Fruit fly (Drosophila melanogaster) whole organism, embryonic: ENCODE results near the gene CG4452.
A peak's percentile ranks its signal among the peaks of the same experiment; 100 is the strongest.

Experiments used
- CG10543 ChIP-seq: fragments of 200-800 bp; sonication (Bioruptor generic); optimal IDR thresholded peaks from 3 replicates; lab custom pipeline; 2017; ENCODE audit warnings: missing biosample characterization, mild to moderate bottlenecking, missing genetic modification characterization, moderate library complexity
- CG12219 ChIP-seq: fragments of 200-800 bp; sonication (Bioruptor generic); optimal IDR thresholded peaks from 3 replicates; lab custom pipeline; 2018; ENCODE audit warnings: missing biosample characterization, mild to moderate bottlenecking, missing genetic modification characterization
- CG12769 ChIP-seq: fragments of 200-800 bp; sonication (Bioruptor generic); optimal IDR thresholded peaks from 2 replicates; lab custom pipeline; 2019; ENCODE audit warnings: missing biosample characterization, mild to moderate bottlenecking, missing genetic modification characterization, moderate library complexity
- CG13424 ChIP-seq: fragments of 200-800 bp; sonication (Bioruptor generic); optimal IDR thresholded peaks from 2 replicates; lab custom pipeline; 2019; ENCODE audit warnings: missing biosample characterization, mild to moderate bottlenecking, missing genetic modification characterization, moderate library complexity
- CG13775 ChIP-seq: fragments of 200-800 bp; sonication (Bioruptor generic); optimal IDR thresholded peaks from 3 replicates; lab custom pipeline; 2017; ENCODE audit warnings: missing biosample characterization, mild to moderate bottlenecking, missing genetic modification characterization
- CG14014 ChIP-seq: fragments of 200-800 bp; sonication (Bioruptor generic); IDR thresholded peaks from 2 replicates; pipeline ENCODE4 v1.3.6; 2022; ENCODE audit warnings: missing biosample characterization, missing genetic modification characterization
- CG16813 ChIP-seq: fragments of 200-800 bp; sonication (Bioruptor generic); IDR thresholded peaks from 3 replicates; pipeline ENCODE4 v1.3.6; 2022; ENCODE audit warnings: missing biosample characterization, missing genetic modification characterization; ENCODE audit not compliant: partially characterized antibody
- CG18476 ChIP-seq: fragments of 200-800 bp; sonication (Bioruptor generic); optimal IDR thresholded peaks from 2 replicates; lab custom pipeline; 2016; ENCODE audit warnings: missing biosample characterization, mild to moderate bottlenecking, missing genetic modification characterization
- CG2129 ChIP-seq: fragments of 200-800 bp; sonication (Bioruptor generic); IDR thresholded peaks from 2 replicates; pipeline ENCODE4 v1.3.6; 2022; ENCODE audit warnings: missing biosample characterization, missing genetic modification characterization; ENCODE audit not compliant: partially characterized antibody
- CG30020 ChIP-seq: fragments of 200-800 bp; optimal IDR thresholded peaks from 2 replicates; lab custom pipeline; 2019; ENCODE audit warnings: missing biosample characterization, mild to moderate bottlenecking, missing genetic modification characterization, moderate library complexity
- CG31224 ChIP-seq: fragments of 200-800 bp; sonication (Bioruptor generic); IDR thresholded peaks from 2 replicates; pipeline ENCODE4 v1.3.6; 2022; ENCODE audit warnings: missing biosample characterization, missing genetic modification characterization
- CG33557 ChIP-seq: fragments of 200-800 bp; sonication (Bioruptor generic); optimal IDR thresholded peaks from 2 replicates; lab custom pipeline; 2019; ENCODE audit warnings: missing biosample characterization, mild to moderate bottlenecking, missing genetic modification characterization, moderate library complexity
- CG3847 ChIP-seq: fragments of 200-800 bp; sonication (Bioruptor generic); IDR thresholded peaks from 2 replicates; pipeline ENCODE4 v1.3.6; 2022; ENCODE audit warnings: missing biosample characterization, missing genetic modification characterization
- CG6683 ChIP-seq: fragments of 200-800 bp; sonication (Bioruptor generic); optimal IDR thresholded peaks from 2 replicates; lab custom pipeline; 2017; ENCODE audit warnings: missing biosample characterization, mild to moderate bottlenecking, missing genetic modification characterization, missing genetic modification reagents
- CG6813 ChIP-seq: fragments of 200-800 bp; sonication (Bioruptor generic); optimal IDR thresholded peaks from 2 replicates; lab custom pipeline; 2017; ENCODE audit warnings: missing biosample characterization, missing genetic modification characterization, mild to moderate bottlenecking, moderate library complexity, missing genetic modification reagents
- CG8089 ChIP-seq: fragments of 200-800 bp; sonication (Bioruptor generic); optimal IDR thresholded peaks from 3 replicates; lab custom pipeline; 2016; ENCODE audit warnings: missing biosample characterization, missing genetic modification characterization
- CG8478 ChIP-seq: fragments of >200 bp; optimal IDR thresholded peaks from 2 replicates; lab custom pipeline; 2018
- CG9817 ChIP-seq: fragments of 200-800 bp; sonication (Bioruptor generic); optimal IDR thresholded peaks from 2 replicates; lab custom pipeline; 2018; ENCODE audit warnings: missing biosample characterization, mild to moderate bottlenecking, missing genetic modification characterization, moderate library complexity
- D19A ChIP-seq: fragments of 200-800 bp; optimal IDR thresholded peaks from 3 replicates; lab custom pipeline; 2019; ENCODE audit warnings: missing biosample characterization, mild to moderate bottlenecking, missing genetic modification characterization, moderate library complexity
- Deaf1 ChIP-seq: fragments of 200-800 bp; optimal IDR thresholded peaks from 3 replicates; lab custom pipeline; 2019; ENCODE audit warnings: missing biosample characterization, mild to moderate bottlenecking, missing genetic modification characterization, moderate library complexity
- Dip2 ChIP-seq: fragments of 200-800 bp; sonication (Bioruptor generic); IDR thresholded peaks from 2 replicates; pipeline ENCODE4 v1.3.6; 2022; ENCODE audit warnings: missing biosample characterization, missing genetic modification characterization
- Eip74EF ChIP-seq, 2 experiments: fragments of 200-800 bp in 1 of 2; fragments of >200 bp in 1 of 2; sonication (Bioruptor generic) in 1 of 2; optimal IDR thresholded peaks; 2 replicates each; lab custom pipeline; 2017 to 2019; ENCODE audit warnings: missing biosample characterization in 2 of 2, missing genetic modification characterization in 2 of 2, mild to moderate bottlenecking in 1 of 2, moderate library complexity in 1 of 2
- Elba2 ChIP-seq: fragments of 200-800 bp; sonication (Bioruptor generic); optimal IDR thresholded peaks from 3 replicates; lab custom pipeline; 2016; ENCODE audit warnings: missing biosample characterization, missing genetic modification characterization
- Fer3 ChIP-seq: fragments of 200-800 bp; sonication (Bioruptor generic); optimal IDR thresholded peaks from 2 replicates; lab custom pipeline; 2018; ENCODE audit warnings: missing biosample characterization, mild to moderate bottlenecking, missing genetic modification characterization, moderate library complexity
- HLH3B ChIP-seq: fragments of 200-800 bp; sonication (Bioruptor generic); IDR thresholded peaks from 2 replicates; pipeline ENCODE4 v1.3.6; 2022; ENCODE audit warnings: missing biosample characterization, missing genetic modification characterization
- HLH54F ChIP-seq: fragments of 200-800 bp; sonication (Bioruptor generic); optimal IDR thresholded peaks from 3 replicates; lab custom pipeline; 2016; ENCODE audit warnings: missing biosample characterization, missing genetic modification characterization
- Lim3 ChIP-seq: fragments of 200-800 bp; sonication (Bioruptor generic); IDR thresholded peaks from 2 replicates; pipeline ENCODE4 v1.3.6; 2022; ENCODE audit warnings: missing biosample characterization, missing genetic modification characterization
- NC2β ChIP-seq: fragments of 200-800 bp; sonication (Bioruptor generic); optimal IDR thresholded peaks from 2 replicates; lab custom pipeline; 2016; ENCODE audit warnings: missing biosample characterization, missing genetic modification characterization
- Oaz ChIP-seq: fragments of 200-800 bp; sonication (Bioruptor generic); IDR thresholded peaks from 2 replicates; pipeline ENCODE4 v1.3.6; 2022; ENCODE audit warnings: missing biosample characterization, missing genetic modification characterization
- Optix ChIP-seq: fragments of 200-800 bp; sonication (Bioruptor generic); IDR thresholded peaks from 3 replicates; pipeline ENCODE4 v1.3.6; 2022; ENCODE audit warnings: missing biosample characterization, missing genetic modification characterization
- YL-1 ChIP-seq: fragments of 200-800 bp; sonication (Bioruptor generic); optimal IDR thresholded peaks from 3 replicates; lab custom pipeline; 2017; ENCODE audit warnings: missing biosample characterization, mild to moderate bottlenecking, missing genetic modification characterization
- abd-A ChIP-seq: fragments of 200-800 bp; sonication (Bioruptor generic); optimal IDR thresholded peaks from 3 replicates; lab custom pipeline; 2019; ENCODE audit warnings: missing biosample characterization, mild to moderate bottlenecking, missing genetic modification characterization, moderate library complexity
- ap ChIP-seq: fragments of 200-800 bp; sonication (Bioruptor generic); IDR thresholded peaks from 2 replicates; pipeline ENCODE4 v1.3.6; 2022; ENCODE audit warnings: missing biosample characterization, missing genetic modification characterization
- bab2 ChIP-seq: fragments of 200-800 bp; sonication (Bioruptor generic); optimal IDR thresholded peaks from 2 replicates; lab custom pipeline; 2016; ENCODE audit warnings: missing biosample characterization, missing genetic modification characterization
- cg ChIP-seq: fragments of 200-800 bp; sonication (Bioruptor generic); optimal IDR thresholded peaks from 3 replicates; lab custom pipeline; 2019; ENCODE audit warnings: missing biosample characterization, mild to moderate bottlenecking, missing genetic modification characterization, moderate library complexity
- chinmo ChIP-seq: fragments of 200-800 bp; sonication (Bioruptor generic); IDR thresholded peaks from 4 replicates; pipeline ENCODE4 v1.3.6; 2022; ENCODE audit warnings: missing biosample characterization, missing genetic modification characterization; ENCODE audit not compliant: partially characterized antibody
- dysf ChIP-seq: fragments of 200-800 bp; sonication (Bioruptor generic); IDR thresholded peaks from 3 replicates; pipeline ENCODE4 v1.3.6; 2022; ENCODE audit warnings: missing biosample characterization, missing genetic modification characterization
- ewg ChIP-seq: fragments of 200-800 bp; sonication (Bioruptor generic); optimal IDR thresholded peaks from 3 replicates; lab custom pipeline; 2017; ENCODE audit warnings: mild to moderate bottlenecking, missing biosample characterization, missing genetic modification reagents, missing genetic modification characterization
- ftz-f1 ChIP-seq: fragments of 200-800 bp; sonication (Bioruptor generic); optimal IDR thresholded peaks from 2 replicates; lab custom pipeline; 2016; ENCODE audit warnings: missing biosample characterization, missing genetic modification characterization
- gem ChIP-seq: fragments of 200-800 bp; sonication (Bioruptor generic); optimal IDR thresholded peaks from 2 replicates; lab custom pipeline; 2019; ENCODE audit warnings: missing biosample characterization, mild to moderate bottlenecking, missing genetic modification characterization, moderate library complexity
- jumu ChIP-seq: fragments of 200-800 bp; sonication (Bioruptor generic); optimal IDR thresholded peaks from 3 replicates; lab custom pipeline; 2016; ENCODE audit warnings: missing biosample characterization, missing genetic modification characterization
- maf-S ChIP-seq: fragments of 200-800 bp; sonication (Bioruptor generic); optimal IDR thresholded peaks from 2 replicates; lab custom pipeline; 2016; ENCODE audit warnings: missing biosample characterization, missing genetic modification characterization
- nerfin-2 ChIP-seq: fragments of 200-800 bp; sonication (Bioruptor generic); IDR thresholded peaks from 2 replicates; pipeline ENCODE4 v1.3.6; 2022; ENCODE audit warnings: missing biosample characterization, missing genetic modification characterization; ENCODE audit not compliant: partially characterized antibody
- oc ChIP-seq: fragments of 200-800 bp; sonication (Bioruptor generic); optimal IDR thresholded peaks from 2 replicates; lab custom pipeline; 2018; ENCODE audit warnings: missing biosample characterization, mild to moderate bottlenecking, missing genetic modification characterization, moderate library complexity
- pan ChIP-seq, 4 experiments: fragments of >200 bp in 3 of 4; fragments of 200-800 bp in 1 of 4; sonication (Bioruptor generic) in 1 of 4; optimal IDR thresholded peaks in 3 of 4; IDR thresholded peaks in 1 of 4; 2 replicates each; pipeline versions ENCODE4 v1.3.6 to Lab custom; 2017 to 2022; ENCODE audit warnings: missing biosample characterization in 2 of 4, missing genetic modification characterization in 2 of 4, mixed read lengths in 1 of 4
- phol ChIP-seq: fragments of 200-800 bp; sonication (Bioruptor generic); optimal IDR thresholded peaks from 3 replicates; lab custom pipeline; 2018; ENCODE audit warnings: missing biosample characterization, mild to moderate bottlenecking, missing genetic modification characterization, moderate library complexity
- sisA ChIP-seq: fragments of 200-800 bp; sonication (Bioruptor generic); IDR thresholded peaks from 2 replicates; pipeline ENCODE4 v1.3.6; 2022; ENCODE audit warnings: missing biosample characterization, missing genetic modification characterization
- wek ChIP-seq: fragments of 200-800 bp; sonication (Bioruptor generic); optimal IDR thresholded peaks from 3 replicates; lab custom pipeline; 2018; ENCODE audit warnings: missing biosample characterization, mild to moderate bottlenecking, missing genetic modification characterization, moderate library complexity
- zen2 ChIP-seq: fragments of 200-800 bp; sonication (Bioruptor generic); IDR thresholded peaks from 3 replicates; pipeline ENCODE4 v1.3.6; 2022; ENCODE audit warnings: missing biosample characterization, missing genetic modification characterization; ENCODE audit not compliant: partially characterized antibody
- zfh1 ChIP-seq: fragments of 200-800 bp; sonication (Bioruptor generic); IDR thresholded peaks from 3 replicates; pipeline ENCODE4 v1.3.6; 2022; ENCODE audit warnings: missing biosample characterization, missing genetic modification characterization

Gene CG4452

DNA sequence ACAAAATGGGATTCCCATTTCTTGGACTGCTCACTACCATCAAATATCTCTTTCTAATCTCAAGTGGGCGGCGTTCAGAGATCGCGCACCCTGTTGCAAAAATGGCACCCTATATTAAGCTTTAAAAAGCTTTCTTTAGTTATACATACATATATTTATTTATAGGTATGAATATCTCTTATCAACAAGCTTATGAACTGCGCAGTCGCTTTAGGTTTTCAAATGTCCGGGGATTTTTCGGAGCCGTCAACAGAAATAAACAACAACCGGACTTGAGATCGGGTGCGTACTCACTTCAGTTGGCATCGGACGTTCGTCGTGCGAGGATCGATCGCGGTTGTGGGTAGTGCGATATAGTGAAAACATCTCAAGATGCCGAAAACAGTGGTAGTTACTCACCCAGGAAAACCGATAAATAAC, 17.9 kb upstream of the CG4452 start, which contains the start of gene PGRP-LF (continued):
- peak; percentile 89; the same call in 3 of the 4 replicates for TF ChIP-seq chinmo (GFP tag; lab: Robert Waterston, UW)
- no peak for TF ChIP-seq dysf (GFP tag; lab: Robert Waterston, UW)
- TF ChIP-seq Oaz (GFP tag; lab: Robert Waterston, UW): no peak
- no peak for TF ChIP-seq nerfin-2 (GFP tag; lab: Robert Waterston, UW)
- no peak for TF ChIP-seq CG12219 (GFP tag; lab: Kevin White, UChicago)
- TF ChIP-seq CG10543: peak; percentile 82
- TF ChIP-seq Dip2 (GFP tag; lab: Robert Waterston, UW): no peak
- TF ChIP-seq CG2129: no peak
- no peak for TF ChIP-seq CG16813
- TF ChIP-seq zfh1: no peak
- TF ChIP-seq Eip74EF (GFP tag; optimal IDR thresholded peaks at IDR 0.05; lab: Kevin White, UChicago): peak in 1 of 2 experiments; percentile 58
- TF ChIP-seq CG6813 (GFP tag; lab: Kevin White, UChicago): peak; percentile 5
- peak; percentile 91 for TF ChIP-seq Deaf1 (tag; lab: Kevin White, UChicago)
- no peak for TF ChIP-seq CG33557 (GFP tag; lab: Kevin White, UChicago)
- no peak for TF ChIP-seq CG3847 (GFP tag; lab: Robert Waterston, UW)
- TF ChIP-seq D19A (tag; lab: Kevin White, UChicago): no peak
- no peak for TF ChIP-seq gem
- no peak for TF ChIP-seq CG18476 (GFP tag; lab: Kevin White, UChicago)
- no peak for TF ChIP-seq Fer3
- no peak for TF ChIP-seq phol (tag; lab: Kevin White, UChicago)
- TF ChIP-seq jumu (GFP tag; lab: Kevin White, UChicago): no peak
- peak; percentile 12 for TF ChIP-seq cg (GFP tag; lab: Kevin White, UChicago)
- no peak for TF ChIP-seq ap (GFP tag; lab: Robert Waterston, UW)
- TF ChIP-seq sisA (GFP tag; lab: Robert Waterston, UW): no peak
- TF ChIP-seq ewg: no peak
- peak; percentile 10 for TF ChIP-seq YL-1
- TF ChIP-seq Elba2 (GFP tag; lab: Kevin White, UChicago): no peak
- no peak for TF ChIP-seq CG9817 (tag; lab: Kevin White, UChicago)
- TF ChIP-seq bab2: no peak
- TF ChIP-seq maf-S (GFP tag; lab: Kevin White, UChicago): no peak
- no peak for TF ChIP-seq wek (GFP tag; lab: Kevin White, UChicago)
- no peak for TF ChIP-seq NC2β (GFP tag; lab: Kevin White, UChicago)
- TF ChIP-seq zen2 (GFP tag; lab: Robert Waterston, UW): peak; percentile 37; the same call in 1 of the 3 replicates
- no peak for TF ChIP-seq oc (tag; lab: Kevin White, UChicago)
- no peak for TF ChIP-seq CG8089 (GFP tag; lab: Kevin White, UChicago)
- no peak for TF ChIP-seq CG13424 (tag; lab: Kevin White, UChicago)
- TF ChIP-seq HLH54F (GFP tag; lab: Kevin White, UChicago): peak; percentile 6
- TF ChIP-seq CG13775 (GFP tag; lab: Kevin White, UChicago): no peak
- peak; percentile 70 for TF ChIP-seq CG12769 (tag; lab: Kevin White, UChicago)
- TF ChIP-seq Lim3 (GFP tag; lab: Robert Waterston, UW): no peak
- TF ChIP-seq CG31224 (GFP tag; lab: Robert Waterston, UW): no peak
- TF ChIP-seq CG14014 (GFP tag; lab: Robert Waterston, UW): no peak; the same call in 1 of the 2 replicates
- no peak for TF ChIP-seq CG30020 (tag; lab: Kevin White, UChicago)
- TF ChIP-seq CG8478 (lab: Kevin White, UChicago): no peak
- TF ChIP-seq ftz-f1 (GFP tag; lab: Kevin White, UChicago): peak; percentile 49
- no peak for TF ChIP-seq HLH3B (GFP tag; lab: Robert Waterston, UW)
- TF ChIP-seq pan (optimal IDR thresholded peaks at IDR 0.05; lab: Kevin White, UChicago): no peak
- TF ChIP-seq pan (GFP tag; optimal IDR thresholded peaks at IDR 0.05 in 1 of 2, IDR thresholded peaks at IDR 0.05 in 1 of 2): peak in 1 of 2 experiments; percentile 5
- TF ChIP-seq abd-A (tag; lab: Kevin White, UChicago): peak; percentile 72
- TF ChIP-seq Optix (GFP tag; lab: Robert Waterston, UW): no peak
- no peak for TF ChIP-seq CG6683 (GFP tag; lab: Kevin White, UChicago)
